Fruit fly (Drosophila melanogaster) Kc167 (cell line): Measurements from ENCODE around the gene CG10469.

Source experiments
- Myc ChIP-seq: fragments of >200 bp; optimal IDR thresholded peaks from 2 replicates; lab custom pipeline; 2017; ENCODE audit warnings: missing external identifiers
- Sin3A ChIP-seq: fragments of >200 bp; optimal IDR thresholded peaks from 2 replicates; lab custom pipeline; 2018; ENCODE audit warnings: missing external identifiers
- h ChIP-seq: fragments of >200 bp; optimal IDR thresholded peaks from 3 replicates; lab custom pipeline; 2018; ENCODE audit warnings: missing external identifiers
- insv ChIP-seq: fragments of >200 bp; optimal IDR thresholded peaks from 3 replicates; lab custom pipeline; 2018; ENCODE audit warnings: missing external identifiers
- psq ChIP-seq: fragments of >200 bp; optimal IDR thresholded peaks from 2 replicates; lab custom pipeline; 2017; ENCODE audit warnings: missing external identifiers

- TF ChIP-seq Myc (lab: Kevin White, UChicago) = no peak
- TF ChIP-seq psq (lab: Kevin White, UChicago) = no peak
- no peak for TF ChIP-seq insv
- TF ChIP-seq Sin3A = no peak
- no peak for TF ChIP-seq h (lab: Kevin White, UChicago)
Observed at dm6 chr3L:6111458-6111857, 18.3 kb upstream of the CG10469 start.
